Worm (Caenorhabditis elegans) whole organism, young adult: Measurements from ENCODE around the gene K01A2.5.

Source experiments
- C06A6.2 ChIP-seq: fragments of 200-800 bp; sonication (Bioruptor generic); conservative IDR thresholded peaks from 2 replicates; pipeline ENCODE4 v1.3.6; 2022; ENCODE audit warnings: missing genetic modification characterization, missing compliant biosample characterization
- D2030.7 ChIP-seq: fragments of 200-800 bp; sonication (Bioruptor generic); IDR thresholded peaks from 2 replicates; pipeline ENCODE4 v1.3.6; 2022; ENCODE audit warnings: missing genetic modification reagents, missing genetic modification characterization, missing compliant biosample characterization
- F37B4.10 ChIP-seq: fragments of 200-800 bp; sonication (Bioruptor generic); IDR thresholded peaks from 2 replicates; pipeline ENCODE4 v1.3.6; 2022; ENCODE audit warnings: missing genetic modification characterization, missing compliant biosample characterization
- Y56A3A.18 ChIP-seq: fragments of 200-800 bp; sonication (Bioruptor generic); IDR thresholded peaks from 2 replicates; pipeline ENCODE4 v1.3.6; 2022; ENCODE audit warnings: missing genetic modification reagents, missing genetic modification characterization, missing compliant biosample characterization
- Y67H2A.10 ChIP-seq: fragments of 200-800 bp; sonication (Bioruptor generic); conservative IDR thresholded peaks from 2 replicates; pipeline ENCODE4 v1.3.6; 2022; ENCODE audit warnings: missing genetic modification reagents, missing genetic modification characterization, missing compliant biosample characterization
- aptf-3 ChIP-seq: fragments of 200-800 bp; sonication (Bioruptor generic); IDR thresholded peaks from 2 replicates; pipeline ENCODE4 v1.3.6; 2022; ENCODE audit warnings: missing genetic modification characterization, missing compliant biosample characterization
- bed-1 ChIP-seq: fragments of 200-800 bp; sonication (Bioruptor generic); IDR thresholded peaks from 2 replicates; pipeline ENCODE4 v1.3.6; 2022; ENCODE audit warnings: missing genetic modification reagents, missing genetic modification characterization, missing compliant biosample characterization
- bed-2 ChIP-seq: fragments of 200-800 bp; sonication (Bioruptor generic); IDR thresholded peaks from 2 replicates; pipeline ENCODE4 v1.3.6; 2022; ENCODE audit warnings: missing genetic modification reagents, missing genetic modification characterization, missing compliant biosample characterization
- ceh-40 ChIP-seq: fragments of 200-800 bp; sonication (Bioruptor generic); IDR thresholded peaks from 2 replicates; pipeline ENCODE4 v1.3.6; 2022; ENCODE audit warnings: missing genetic modification characterization, missing compliant biosample characterization
- dox-1 ChIP-seq: fragments of 200-800 bp; sonication (Bioruptor generic); IDR thresholded peaks from 2 replicates; pipeline ENCODE4 v1.3.6; 2022; ENCODE audit warnings: missing genetic modification reagents, missing genetic modification characterization, missing compliant biosample characterization
- hlh-26 ChIP-seq: fragments of 200-800 bp; sonication (Bioruptor generic); conservative IDR thresholded peaks from 2 replicates; pipeline ENCODE4 v1.3.6; 2022; ENCODE audit warnings: missing genetic modification reagents, missing genetic modification characterization, missing compliant biosample characterization
- hmg-20 ChIP-seq: fragments of 200-800 bp; sonication (Bioruptor generic); IDR thresholded peaks from 2 replicates; pipeline ENCODE4 v1.3.6; 2022; ENCODE audit warnings: missing genetic modification reagents, missing genetic modification characterization, missing compliant biosample characterization
- lin-35 ChIP-seq, 3 experiments: fragments of 150-350 bp in 2 of 3; sonication (generic microtip) in 1 of 3; optimal IDR thresholded peaks; 2 replicates each; lab custom pipeline; 2014 to 2018; ENCODE audit warnings: missing biosample characterization in 3 of 3, missing genetic modification characterization in 3 of 3, missing genetic modification reagents in 3 of 3
- lin-40 ChIP-seq: sonication (generic microtip); optimal IDR thresholded peaks from 2 replicates; lab custom pipeline; 2016; ENCODE audit warnings: missing genetic modification characterization, mild to moderate bottlenecking, missing compliant biosample characterization, missing genotype, missing genetic modification reagents
- lin-54 ChIP-seq: fragments of 200-800 bp; sonication (Bioruptor generic); optimal IDR thresholded peaks from 2 replicates; lab custom pipeline; 2018; ENCODE audit warnings: mild to moderate bottlenecking, missing genetic modification characterization, missing compliant biosample characterization
- lir-1 ChIP-seq: fragments of 200-800 bp; sonication (Bioruptor generic); conservative IDR thresholded peaks from 2 replicates; pipeline ENCODE4 v1.3.6; 2022; ENCODE audit warnings: missing genetic modification reagents, missing genetic modification characterization, missing compliant biosample characterization
- madf-6 ChIP-seq: fragments of 200-800 bp; sonication (Bioruptor generic); IDR thresholded peaks from 2 replicates; pipeline ENCODE4 v1.3.6; 2022; ENCODE audit warnings: missing genetic modification reagents, missing genetic modification characterization, missing compliant biosample characterization
- mcd-1 ChIP-seq: fragments of 200-800 bp; sonication (Bioruptor generic); IDR thresholded peaks from 2 replicates; pipeline ENCODE4 v1.3.6; 2022; ENCODE audit warnings: missing genetic modification reagents, missing genetic modification characterization, missing compliant biosample characterization
- mxl-1 ChIP-seq: sonication (generic microtip); optimal IDR thresholded peaks from 2 replicates; lab custom pipeline; 2016; ENCODE audit warnings: missing genetic modification characterization, missing compliant biosample characterization
- nfya-1 ChIP-seq: sonication (generic microtip); optimal IDR thresholded peaks from 2 replicates; lab custom pipeline; 2017; ENCODE audit warnings: antibody characterized with exemption, missing compliant biosample characterization, missing genetic modification characterization, borderline replicate concordance; ENCODE audit not compliant: insufficient read depth
- nfya-2 ChIP-seq: fragments of 200-800 bp; sonication (Bioruptor generic); IDR thresholded peaks from 2 replicates; pipeline ENCODE4 v1.3.6; 2022; ENCODE audit warnings: missing genetic modification reagents, missing genetic modification characterization, missing compliant biosample characterization
- nfyb-1 ChIP-seq: fragments of 200-800 bp; sonication (Bioruptor generic); IDR thresholded peaks from 2 replicates; pipeline ENCODE4 v1.3.6; 2022; ENCODE audit warnings: missing genetic modification reagents, missing genetic modification characterization, missing compliant biosample characterization
- nhr-120 ChIP-seq: fragments of 200-800 bp; sonication (Bioruptor generic); IDR thresholded peaks from 2 replicates; pipeline ENCODE4 v1.3.6; 2022; ENCODE audit warnings: missing genetic modification characterization, missing compliant biosample characterization
- nhr-179 ChIP-seq: sonication (generic microtip); optimal IDR thresholded peaks from 2 replicates; lab custom pipeline; 2016; ENCODE audit warnings: mild to moderate bottlenecking, missing genetic modification characterization, missing compliant biosample characterization
- nhr-27 ChIP-seq: fragments of 200-800 bp; sonication (Bioruptor generic); optimal IDR thresholded peaks from 2 replicates; lab custom pipeline; 2018; ENCODE audit warnings: mild to moderate bottlenecking, missing genetic modification characterization, moderate library complexity, missing compliant biosample characterization
- nhr-90 ChIP-seq: sonication (generic microtip); optimal IDR thresholded peaks from 2 replicates; lab custom pipeline; 2016; ENCODE audit warnings: missing genotype, mild to moderate bottlenecking, missing genetic modification characterization, missing compliant biosample characterization
- pbrm-1 ChIP-seq: fragments of 200-800 bp; sonication (Bioruptor generic); IDR thresholded peaks from 2 replicates; pipeline ENCODE4 v1.3.6; 2022; ENCODE audit warnings: missing genetic modification reagents, missing genetic modification characterization, missing compliant biosample characterization
- snpc-1.3 ChIP-seq: sonication (generic microtip); optimal IDR thresholded peaks from 2 replicates; lab custom pipeline; 2017; ENCODE audit warnings: missing genetic modification characterization, mild to moderate bottlenecking, missing compliant biosample characterization, antibody characterized with exemption, moderate library complexity, missing genotype, missing genetic modification reagents; ENCODE audit not compliant: insufficient read depth
- tbp1 ChIP-seq: fragments of 200-800 bp; sonication (Bioruptor generic); optimal IDR thresholded peaks from 2 replicates; lab custom pipeline; 2018; ENCODE audit warnings: mild to moderate bottlenecking, missing genetic modification characterization, missing compliant biosample characterization
- unc-130 ChIP-seq: sonication (generic microtip); optimal IDR thresholded peaks from 2 replicates; lab custom pipeline; 2016; ENCODE audit warnings: missing genetic modification reagents, missing genetic modification characterization, missing compliant biosample characterization
- zim-3 ChIP-seq: sonication (generic microtip); optimal IDR thresholded peaks from 2 replicates; lab custom pipeline; 2017; ENCODE audit warnings: mild to moderate bottlenecking, missing genetic modification characterization, moderate library complexity, missing compliant biosample characterization

K01A2.5 gene

ce11 chrII:257519-257918 lies 43.6 kb upstream of the K01A2.5 start, which contains the start of gene cat-2:
Gene cat-2, plus strand, starts transcription at chrII:257819.
- no peak for TF ChIP-seq nhr-179 (tag; lab: Kevin White, UChicago)

ce11 chrII:263563-263962 lies 37.5 kb upstream of the K01A2.5 start, which contains the start of gene scc-2:
Gene scc-2, minus strand, starts transcription at chrII:263663.
- TF ChIP-seq tbp1 (GFP tag; lab: Kevin White, UChicago) (no peak), C06A6.2 (no peak), lir-1 (no peak), nfya-2 (no peak), ceh-40 (GFP tag; lab: Robert Waterston, UW) (no peak), nfya-1 (tag; lab: Kevin White, UChicago) (no peak), bed-1 (no peak), nhr-27 (tag; lab: Kevin White, UChicago) (no peak), bed-2 (GFP tag; lab: Robert Waterston, UW) (no peak), nhr-90 (tag; lab: Kevin White, UChicago) (no peak), nhr-120 (GFP tag; lab: Robert Waterston, UW) (no peak), zim-3 (no peak), nhr-179 (tag; lab: Kevin White, UChicago) (no peak), Y56A3A.18 (GFP tag; lab: Robert Waterston, UW) (no peak), snpc-1.3 (tag; lab: Kevin White, UChicago) (no peak)

- no peak for TF ChIP-seq lin-35 (GFP tag; optimal IDR thresholded peaks at IDR 0.05; lab: Kevin White, UChicago)
- TF ChIP-seq hlh-26 (GFP tag; lab: Robert Waterston, UW) = no peak
- TF ChIP-seq dox-1 (GFP tag; lab: Robert Waterston, UW) = no peak
- TF ChIP-seq mxl-1 = no peak
- no peak for TF ChIP-seq lin-40 (tag; lab: Kevin White, UChicago)
- TF ChIP-seq nhr-179 (tag; lab: Kevin White, UChicago) = no peak
- no peak for TF ChIP-seq hmg-20 (GFP tag; lab: Robert Waterston, UW)
- TF ChIP-seq Y67H2A.10 (GFP tag; lab: Robert Waterston, UW) = no peak
- TF ChIP-seq aptf-3 = no peak
- no peak for TF ChIP-seq lir-1
- TF ChIP-seq mcd-1 = no peak
- TF ChIP-seq pbrm-1 (GFP tag; lab: Robert Waterston, UW) = no peak
- no peak for TF ChIP-seq unc-130 (GFP tag; lab: Kevin White, UChicago)
- TF ChIP-seq, all 124 proteins: peak for 0
These were observed 37.0 kb upstream of the K01A2.5 start, which contains the start of gene B0432.14 for ce11 chrII:264053-264452. Gene B0432.14, plus strand, starts transcription at chrII:264353.

ce11 chrII:273872-274271 lies 27.2 kb upstream of the K01A2.5 start, which contains the start of gene B0432.7:
Gene B0432.7, minus strand, starts transcription at chrII:273972.
- TF ChIP-seq madf-6 (GFP tag; lab: Robert Waterston, UW) = no peak
- TF ChIP-seq F37B4.10 (GFP tag; lab: Robert Waterston, UW) = no peak

- TF ChIP-seq D2030.7 (GFP tag; lab: Robert Waterston, UW) (no peak), nfya-1 (tag; lab: Kevin White, UChicago) (no peak), nfyb-1 (GFP tag; lab: Robert Waterston, UW) (no peak), madf-6 (GFP tag; lab: Robert Waterston, UW) (no peak), lin-54 (no peak)
These were observed 22.4 kb upstream of the K01A2.5 start, which contains the start of gene B0432.8 for ce11 chrII:278636-279035. Gene B0432.8, minus strand, starts transcription at chrII:278736.
